Worm (Caenorhabditis elegans): ENCODE measurements around the gene ZC239.21.
"Not testable (repeated sequence)": the region's sequence is repeated elsewhere in the genome, so short reads cannot be mapped to it uniquely, and the experiment has no call there.

- TF ChIP-seq ZK546.5 (tag; optimal IDR thresholded peaks at IDR 0.05); lin-29 (GFP tag; IDR thresholded peaks at IDR 0.05); lin-15B (tag; optimal IDR thresholded peaks at IDR 0.05); F44E2.7 (GFP tag; IDR thresholded peaks at IDR 0.05); hmg-1.1 (GFP tag; IDR thresholded peaks at IDR 0.05): not testable (repeated sequence)
These were observed 17.7 kb upstream of the ZC239.21 start, which contains the start of gene Y27F2A.11 for ce11 chrII:3189038-3189437.

Measured in whole organism, L4 larva.